Worm (Caenorhabditis elegans) whole organism, early embryonic: ENCODE results near the gene sel-1.

Experiments
- B0310.2 ChIP-seq: sonication (generic microtip); optimal IDR thresholded peaks from 2 replicates; lab custom pipeline; 2016; ENCODE audit warnings: mild to moderate bottlenecking, missing genetic modification characterization, missing compliant biosample characterization
- F13C5.2 ChIP-seq: sonication (generic microtip); optimal IDR thresholded peaks from 2 replicates; lab custom pipeline; 2017; ENCODE audit warnings: mild to moderate bottlenecking, missing genetic modification characterization, inconsistent platforms, missing compliant biosample characterization
- aly-1 ChIP-seq: sonication (generic microtip); optimal IDR thresholded peaks from 2 replicates; lab custom pipeline; 2016; ENCODE audit warnings: missing genetic modification characterization, missing compliant biosample characterization
- ama-1 ChIP-seq: fragments of 150-350 bp; optimal IDR thresholded peaks from 2 replicates; lab custom pipeline; 2014
- ceh-13 ChIP-seq: fragments of 200-800 bp; sonication (Bioruptor generic); optimal IDR thresholded peaks from 2 replicates; lab custom pipeline; 2018; ENCODE audit warnings: mild to moderate bottlenecking, missing genetic modification characterization, missing compliant biosample characterization
- ceh-36 ChIP-seq: sonication (generic microtip); optimal IDR thresholded peaks from 2 replicates; lab custom pipeline; 2016; ENCODE audit warnings: missing genetic modification characterization, inconsistent platforms, missing compliant biosample characterization
- ets-7 ChIP-seq: sonication (generic microtip); optimal IDR thresholded peaks from 2 replicates; lab custom pipeline; 2016; ENCODE audit warnings: missing genotype, missing genetic modification characterization, missing compliant biosample characterization
- flt-1 ChIP-seq: fragments of 200-800 bp; sonication (Bioruptor generic); IDR thresholded peaks from 2 replicates; pipeline ENCODE4 v1.3.6; 2022; ENCODE audit warnings: missing genetic modification characterization, missing compliant biosample characterization
- hmbx-1 ChIP-seq: sonication (generic microtip); optimal IDR thresholded peaks from 2 replicates; lab custom pipeline; 2016; ENCODE audit warnings: mild to moderate bottlenecking, missing genetic modification characterization, missing compliant biosample characterization
- hmg-4 ChIP-seq: fragments of 200-800 bp; sonication (Bioruptor generic); optimal IDR thresholded peaks from 2 replicates; lab custom pipeline; 2018; ENCODE audit warnings: mild to moderate bottlenecking, missing genetic modification characterization, missing compliant biosample characterization
- hnd-1 ChIP-seq: sonication (generic microtip); optimal IDR thresholded peaks from 2 replicates; lab custom pipeline; 2016; ENCODE audit warnings: missing genetic modification characterization, missing compliant biosample characterization
- pes-1 ChIP-seq: fragments of 200-800 bp; sonication (Bioruptor generic); IDR thresholded peaks from 2 replicates; pipeline ENCODE4 v1.3.6; 2022; ENCODE audit warnings: missing genetic modification reagents, missing genetic modification characterization, missing compliant biosample characterization
- scrt-1 ChIP-seq: fragments of 200-800 bp; sonication (Bioruptor generic); IDR thresholded peaks from 2 replicates; pipeline ENCODE4 v1.3.6; 2022; ENCODE audit warnings: missing genetic modification characterization, missing compliant biosample characterization
- sea-1 ChIP-seq: fragments of 200-800 bp; sonication (Bioruptor generic); conservative IDR thresholded peaks from 2 replicates; pipeline ENCODE4 v1.3.6; 2022; ENCODE audit warnings: missing genetic modification characterization, missing compliant biosample characterization
- tbx-11 ChIP-seq: fragments of 200-800 bp; sonication (Bioruptor generic); IDR thresholded peaks from 2 replicates; pipeline ENCODE4 v1.3.6; 2022; ENCODE audit warnings: missing genetic modification characterization, missing compliant biosample characterization
- tbx-37 ChIP-seq: fragments of 200-800 bp; sonication (Bioruptor generic); conservative IDR thresholded peaks from 2 replicates; pipeline ENCODE4 v1.3.6; 2022; ENCODE audit warnings: missing genetic modification reagents, missing genetic modification characterization, missing compliant biosample characterization
- tra-4 ChIP-seq: sonication (generic microtip); optimal IDR thresholded peaks from 2 replicates; lab custom pipeline; 2017; ENCODE audit warnings: missing genetic modification characterization, missing compliant biosample characterization

The sel-1 gene

DNA sequence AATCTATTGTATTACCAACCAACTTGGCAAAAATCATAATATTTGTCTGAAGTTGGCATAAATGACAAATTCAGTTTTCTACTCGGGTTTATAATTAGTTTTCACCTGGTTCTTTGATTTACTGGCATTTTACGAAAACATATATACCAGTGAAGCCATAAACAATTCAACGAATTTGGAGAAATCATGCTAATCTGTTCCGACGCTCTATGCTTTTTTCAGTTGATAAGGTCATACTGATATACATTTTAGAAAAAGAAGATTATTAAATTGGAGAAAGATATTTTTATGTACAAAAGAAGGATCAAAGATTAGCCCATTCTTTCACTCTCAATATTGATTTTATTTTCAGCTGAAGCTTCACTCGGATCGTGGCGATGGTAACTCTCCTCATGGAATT is 26.3 kb downstream of the sel-1 start:
- no peak for TF ChIP-seq aly-1 (tag; lab: Kevin White, UChicago)
- TF ChIP-seq flt-1 (GFP tag; lab: Robert Waterston, UW), result no peak
- no peak for TF ChIP-seq ets-7
- TF ChIP-seq tbx-11 (GFP tag; lab: Robert Waterston, UW), result no peak
- TF ChIP-seq hnd-1 (tag; lab: Kevin White, UChicago), result no peak
- no peak for TF ChIP-seq ama-1
- no peak for TF ChIP-seq tra-4 (tag; lab: Kevin White, UChicago)
- no peak for TF ChIP-seq sea-1 (GFP tag; lab: Robert Waterston, UW)
- no peak for TF ChIP-seq tbx-37 (GFP tag; lab: Robert Waterston, UW)
- no peak for TF ChIP-seq pes-1
- TF ChIP-seq F13C5.2 (tag; lab: Kevin White, UChicago), result no peak
- no peak for TF ChIP-seq B0310.2 (tag; lab: Kevin White, UChicago)

DNA sequence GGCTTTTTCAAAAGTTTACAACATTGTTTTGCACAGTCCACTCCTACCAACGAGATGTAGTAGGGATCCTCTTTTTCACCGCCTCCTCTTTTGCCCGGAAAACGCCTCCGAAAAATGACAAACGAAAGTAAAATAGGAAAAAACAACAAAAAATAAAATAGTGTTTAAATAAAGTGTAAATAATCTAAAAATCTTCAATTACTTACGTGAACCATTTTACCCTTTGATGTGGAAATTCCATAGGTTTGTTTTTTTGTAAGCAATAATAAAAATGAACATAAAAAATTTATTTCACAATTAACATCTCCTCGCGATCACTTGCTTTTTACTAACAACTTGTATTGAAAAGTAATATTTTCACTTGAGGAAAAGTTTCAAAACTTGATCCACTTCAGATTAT is 27.5 kb downstream of the sel-1 start, which contains the start of gene C14C10.1:
Gene C14C10.1 (plus strand): TSS at position 301 of the 400 bp plus-strand sequence.
- TF ChIP-seq hmbx-1 (tag; lab: Kevin White, UChicago) (no peak), ama-1 (no peak)

DNA sequence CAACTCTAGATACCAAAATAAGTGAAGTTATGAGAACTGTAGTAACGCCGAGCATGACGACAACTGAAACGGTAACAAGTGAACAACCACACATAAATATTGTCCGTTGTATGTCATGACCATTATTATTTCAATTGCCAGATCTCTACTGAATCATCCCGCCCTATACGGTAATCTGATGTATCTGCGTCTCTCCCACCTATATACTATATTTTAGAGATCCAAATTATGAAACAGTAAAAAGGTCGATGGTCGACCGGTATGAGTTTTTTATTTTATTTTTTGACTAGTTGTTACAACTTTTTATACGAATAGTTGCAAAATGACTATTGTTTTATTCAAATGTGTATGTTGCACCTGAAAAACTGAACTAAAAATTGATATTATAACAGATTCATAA is 30.1 kb downstream of the sel-1 start, which contains the start of gene ttr-43:
Gene ttr-43 (minus strand): TSS at position 101 of the 400 bp plus-strand sequence.
- TF ChIP-seq tbx-11 (GFP tag; lab: Robert Waterston, UW) (no peak), pes-1 (no peak), sea-1 (GFP tag; lab: Robert Waterston, UW) (no peak), scrt-1 (GFP tag; lab: Robert Waterston, UW) (no peak), flt-1 (GFP tag; lab: Robert Waterston, UW) (no peak), F13C5.2 (tag; lab: Kevin White, UChicago) (no peak), ets-7 (no peak), hmg-4 (no peak), ceh-13 (no peak), hmbx-1 (tag; lab: Kevin White, UChicago) (no peak), ceh-36 (tag; lab: Kevin White, UChicago) (no peak), hnd-1 (tag; lab: Kevin White, UChicago) (no peak), ama-1 (no peak), tra-4 (tag; lab: Kevin White, UChicago) (no peak), B0310.2 (tag; lab: Kevin White, UChicago) (no peak), tbx-37 (GFP tag; lab: Robert Waterston, UW) (no peak)

DNA sequence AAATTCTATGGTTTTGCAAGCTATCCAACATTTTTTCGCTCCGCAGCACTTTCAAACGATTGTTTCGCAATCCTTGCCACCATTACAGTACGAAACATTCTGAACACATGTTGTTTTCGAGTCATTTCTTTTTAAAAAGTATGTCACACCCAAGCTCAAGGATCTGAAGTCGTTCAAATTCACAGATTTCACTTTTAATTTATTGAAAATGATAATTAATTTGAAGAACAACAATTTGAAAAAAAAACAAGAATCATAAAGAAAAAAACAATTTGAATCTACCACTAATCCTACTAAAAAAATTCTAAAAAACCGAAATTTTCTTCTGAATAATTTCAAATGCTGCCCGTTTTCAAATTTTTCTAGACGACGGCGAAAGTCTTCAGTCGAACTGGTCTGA is 31.8 kb downstream of the sel-1 start, which contains the start of gene C14C10.2:
Gene C14C10.2 (minus strand): TSS at position 101 of the 400 bp plus-strand sequence.
- TF ChIP-seq flt-1 (GFP tag; lab: Robert Waterston, UW) (no peak), sea-1 (GFP tag; lab: Robert Waterston, UW) (no peak), F13C5.2 (tag; lab: Kevin White, UChicago) (no peak), ets-7 (no peak), aly-1 (tag; lab: Kevin White, UChicago) (no peak), hnd-1 (tag; lab: Kevin White, UChicago) (no peak)

DNA sequence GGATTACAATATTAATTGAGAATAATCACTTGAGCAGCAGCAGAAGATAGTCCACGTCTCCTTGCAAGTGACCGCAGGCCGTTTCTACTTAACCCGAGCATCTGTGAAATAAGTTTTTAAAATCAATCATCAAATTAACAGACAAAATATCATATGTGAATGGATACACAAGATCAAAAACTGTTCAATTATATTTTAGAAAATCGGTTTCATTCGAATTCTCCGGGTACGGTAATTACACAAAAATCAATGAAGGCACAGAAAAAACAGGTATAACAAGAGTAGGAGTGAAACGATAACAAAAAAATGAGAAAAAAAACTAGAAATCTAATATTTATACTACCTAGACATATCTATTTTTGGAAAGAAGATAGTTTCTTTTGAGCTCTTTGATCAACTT is 35.7 kb downstream of the sel-1 start, which contains the start of gene mma-1:
Gene mma-1 (minus strand): TSS at position 101 of the 400 bp plus-strand sequence.
- TF ChIP-seq ets-7, result no peak
- TF ChIP-seq ceh-13, result no peak
- no peak for TF ChIP-seq B0310.2 (tag; lab: Kevin White, UChicago)
- TF ChIP-seq tbx-37 (GFP tag; lab: Robert Waterston, UW), result no peak
- no peak for TF ChIP-seq aly-1 (tag; lab: Kevin White, UChicago)
- TF ChIP-seq ceh-36 (tag; lab: Kevin White, UChicago), result no peak
- TF ChIP-seq hmg-4, result no peak
- no peak for TF ChIP-seq hmbx-1 (tag; lab: Kevin White, UChicago)
- TF ChIP-seq scrt-1 (GFP tag; lab: Robert Waterston, UW), result no peak
- TF ChIP-seq F13C5.2 (tag; lab: Kevin White, UChicago), result no peak
- no peak for TF ChIP-seq tra-4 (tag; lab: Kevin White, UChicago)
- TF ChIP-seq tbx-11 (GFP tag; lab: Robert Waterston, UW), result no peak
- no peak for TF ChIP-seq pes-1
- TF ChIP-seq flt-1 (GFP tag; lab: Robert Waterston, UW), result no peak
- no peak for TF ChIP-seq ama-1
- TF ChIP-seq sea-1 (GFP tag; lab: Robert Waterston, UW), result no peak
- no peak for TF ChIP-seq hnd-1 (tag; lab: Kevin White, UChicago)

DNA sequence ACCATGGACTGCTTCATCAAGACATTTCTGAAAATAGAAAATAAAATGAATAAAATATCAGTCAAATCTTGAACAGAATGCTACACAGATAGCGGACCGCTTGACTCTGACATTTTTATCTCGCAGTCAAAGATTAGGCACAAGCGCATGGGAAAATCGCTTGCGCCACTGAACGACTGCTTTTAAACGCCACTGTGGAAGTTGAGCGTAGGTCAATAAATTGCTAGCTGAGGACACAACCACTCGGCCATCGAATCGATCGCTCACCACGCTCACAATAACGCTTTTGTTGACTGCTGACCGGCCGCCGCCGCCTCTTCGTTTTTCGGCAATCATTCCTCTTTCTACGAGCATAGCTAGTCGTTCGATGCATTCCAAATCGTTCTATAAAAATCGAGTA is 36.3 kb downstream of the sel-1 start:
- no peak for TF ChIP-seq tbx-11 (GFP tag; lab: Robert Waterston, UW)
- peak; percentile 62 for TF ChIP-seq ceh-13
- peak; percentile 71 for TF ChIP-seq scrt-1 (GFP tag; lab: Robert Waterston, UW)
- TF ChIP-seq pes-1, result no peak; the same call in 1 of the 2 replicates
- TF ChIP-seq hnd-1 (tag; lab: Kevin White, UChicago), result peak; percentile 30
- TF ChIP-seq ceh-36 (tag; lab: Kevin White, UChicago), result peak; percentile 45
- TF ChIP-seq ama-1, result no peak
- peak; percentile 42 for TF ChIP-seq B0310.2 (tag; lab: Kevin White, UChicago)
- TF ChIP-seq tra-4 (tag; lab: Kevin White, UChicago), result peak; percentile 65
- peak; percentile 77 for TF ChIP-seq sea-1 (GFP tag; lab: Robert Waterston, UW)
- peak; percentile 19 for TF ChIP-seq ets-7
- peak; percentile 47 for TF ChIP-seq tbx-37 (GFP tag; lab: Robert Waterston, UW)
- peak; percentile 85 for TF ChIP-seq F13C5.2 (tag; lab: Kevin White, UChicago)
- TF ChIP-seq aly-1 (tag; lab: Kevin White, UChicago), result peak; percentile 80
- peak; percentile 76 for TF ChIP-seq flt-1 (GFP tag; lab: Robert Waterston, UW)
- TF ChIP-seq hmbx-1 (tag; lab: Kevin White, UChicago), result peak; percentile 43
- peak; percentile 90 for TF ChIP-seq hmg-4

DNA sequence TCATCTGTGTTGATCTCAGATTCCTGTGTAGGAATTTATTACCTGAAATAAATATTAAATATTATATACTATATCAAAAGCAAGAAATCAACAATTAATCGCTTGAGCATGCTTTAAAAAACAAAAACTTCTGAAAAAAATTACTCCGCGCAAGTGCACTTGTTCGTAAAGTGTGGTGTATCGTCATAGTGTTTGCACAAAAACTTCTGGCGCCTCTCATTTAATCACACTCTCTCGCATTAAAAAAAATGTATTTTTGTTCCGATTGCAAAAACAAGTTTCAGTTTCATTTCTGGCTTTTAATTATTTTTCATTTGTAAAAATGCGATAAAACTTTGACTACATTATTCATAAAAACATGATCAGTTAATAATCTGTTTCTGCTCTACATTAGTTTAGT is 38.6 kb downstream of the sel-1 start, which contains the start of the genes C14C10.10 and ril-2:
Gene C14C10.10 (minus strand): TSS at position 19 of the 400 bp plus-strand sequence.
Gene ril-2 (minus strand): TSS at position 48 of the 400 bp plus-strand sequence.
- TF ChIP-seq tra-4 (tag; lab: Kevin White, UChicago) (no peak), ceh-36 (tag; lab: Kevin White, UChicago) (no peak), hmbx-1 (tag; lab: Kevin White, UChicago) (no peak), flt-1 (GFP tag; lab: Robert Waterston, UW) (no peak), ets-7 (no peak), tbx-37 (GFP tag; lab: Robert Waterston, UW) (no peak), B0310.2 (tag; lab: Kevin White, UChicago) (no peak), F13C5.2 (tag; lab: Kevin White, UChicago) (no peak), ceh-13 (no peak), aly-1 (tag; lab: Kevin White, UChicago) (no peak), scrt-1 (GFP tag; lab: Robert Waterston, UW) (no peak), ama-1 (no peak), tbx-11 (GFP tag; lab: Robert Waterston, UW) (no peak), pes-1 (no peak), sea-1 (GFP tag; lab: Robert Waterston, UW) (no peak), hmg-4 (no peak), hnd-1 (tag; lab: Kevin White, UChicago) (no peak)
